Fruit fly (Drosophila melanogaster) whole organism, wandering third instar larva: ENCODE measurements around the gene Diap1.
A peak's percentile ranks its signal among the peaks of the same experiment; 100 is the strongest.

ENCODE experiments used
- Abd-B ChIP-seq: fragments of >200 bp; optimal IDR thresholded peaks from 2 replicates; lab custom pipeline; 2017; ENCODE audit warnings: missing biosample characterization, missing genetic modification characterization
- CG32264 ChIP-seq: fragments of 200-800 bp; sonication (Bioruptor generic); optimal IDR thresholded peaks from 2 replicates; lab custom pipeline; 2016; ENCODE audit warnings: missing biosample characterization, missing genetic modification characterization
- CG9705 ChIP-seq: fragments of 200-800 bp; sonication (Bioruptor generic); optimal IDR thresholded peaks from 2 replicates; lab custom pipeline; 2018; ENCODE audit warnings: missing biosample characterization, mild to moderate bottlenecking, missing genetic modification characterization
- CrebA ChIP-seq: fragments of 200-800 bp; sonication (Bioruptor generic); optimal IDR thresholded peaks from 2 replicates; lab custom pipeline; 2016; ENCODE audit warnings: missing biosample characterization, mild to moderate bottlenecking, missing genetic modification characterization, borderline replicate concordance
- Dfd ChIP-seq: fragments of >200 bp; optimal IDR thresholded peaks from 2 replicates; lab custom pipeline; 2017; ENCODE audit warnings: missing biosample characterization, missing genetic modification characterization
- Dif ChIP-seq: fragments of 200-275, 200-300 bp; sonication (Bioruptor generic); optimal IDR thresholded peaks from 2 replicates; lab custom pipeline; 2018; ENCODE audit warnings: missing biosample characterization, missing genetic modification characterization; ENCODE audit not compliant: partially characterized antibody
- GATAd ChIP-seq: sonication (Bioruptor generic); optimal IDR thresholded peaks from 2 replicates; lab custom pipeline; 2016; ENCODE audit warnings: missing biosample characterization, missing genetic modification characterization
- HLH106 ChIP-seq: fragments of 200-800 bp; optimal IDR thresholded peaks from 3 replicates; lab custom pipeline; 2019; ENCODE audit warnings: missing biosample characterization, mild to moderate bottlenecking, missing genetic modification characterization, moderate library complexity
- Hnf4 ChIP-seq: fragments of 200-800 bp; sonication (Bioruptor generic); optimal IDR thresholded peaks from 2 replicates; lab custom pipeline; 2016; ENCODE audit warnings: missing biosample characterization, mild to moderate bottlenecking, missing genetic modification characterization
- Hr78 ChIP-seq: fragments of >200 bp; optimal IDR thresholded peaks from 2 replicates; lab custom pipeline; 2017; ENCODE audit warnings: missing biosample characterization, missing genetic modification characterization
- Hr83 ChIP-seq: fragments of 200-300 bp; sonication (Bioruptor generic); optimal IDR thresholded peaks from 2 replicates; lab custom pipeline; 2016; ENCODE audit warnings: missing biosample characterization, mild to moderate bottlenecking, missing genetic modification characterization, moderate library complexity; ENCODE audit not compliant: poor library complexity, severe bottlenecking
- Jra ChIP-seq: sonication (Bioruptor generic); optimal IDR thresholded peaks from 2 replicates; lab custom pipeline; 2016; ENCODE audit warnings: missing biosample characterization, missing genetic modification characterization
- Mio ChIP-seq: sonication (Bioruptor generic); optimal IDR thresholded peaks from 2 replicates; lab custom pipeline; 2016; ENCODE audit warnings: missing biosample characterization, missing genetic modification characterization
- Myc ChIP-seq: fragments of >200 bp; optimal IDR thresholded peaks from 2 replicates; lab custom pipeline; 2017
- N ChIP-seq: fragments of >200 bp; optimal IDR thresholded peaks from 2 replicates; lab custom pipeline; 2018; ENCODE audit warnings: missing biosample characterization, missing external identifiers, missing genetic modification characterization
- OdsH ChIP-seq: fragments of 200-800 bp; sonication (Bioruptor generic); optimal IDR thresholded peaks from 2 replicates; lab custom pipeline; 2016; ENCODE audit warnings: missing biosample characterization, mild to moderate bottlenecking, missing genetic modification characterization
- Rel ChIP-seq, 2 experiments: fragments of 200-800 bp; sonication (Bioruptor generic) in 1 of 2; optimal IDR thresholded peaks; 2 replicates in 1 of 2; 3 replicates in 1 of 2; lab custom pipeline; 2016 to 2019; ENCODE audit warnings: mild to moderate bottlenecking in 2 of 2, missing biosample characterization in 2 of 2, missing genetic modification characterization in 2 of 2, moderate library complexity in 1 of 2
- Sp1 ChIP-seq: fragments of 200-800 bp; sonication (Bioruptor generic); optimal IDR thresholded peaks from 3 replicates; lab custom pipeline; 2019; ENCODE audit warnings: missing biosample characterization, mild to moderate bottlenecking, missing genetic modification characterization, moderate library complexity
- Vsx2 ChIP-seq: fragments of 200-300, 225-300 bp; sonication (Bioruptor generic); optimal IDR thresholded peaks from 2 replicates; lab custom pipeline; 2018; ENCODE audit warnings: missing biosample characterization, missing genetic modification characterization; ENCODE audit not compliant: partially characterized antibody
- br ChIP-seq: fragments of 200-800 bp; sonication (Bioruptor generic); optimal IDR thresholded peaks from 2 replicates; lab custom pipeline; 2016; ENCODE audit warnings: missing biosample characterization, missing genetic modification characterization
- brk ChIP-seq: fragments of 200-800 bp; sonication (Bioruptor generic); optimal IDR thresholded peaks from 2 replicates; lab custom pipeline; 2016; ENCODE audit warnings: missing biosample characterization, mild to moderate bottlenecking, missing genetic modification characterization
- dl ChIP-seq, 2 experiments: fragments of 175-275, 200-275 bp in 1 of 2; fragments of 200-275 bp in 1 of 2; sonication (Bioruptor generic); optimal IDR thresholded peaks; lab custom pipeline; 2018; ENCODE audit warnings: mild to moderate bottlenecking in 2 of 2, missing biosample characterization in 2 of 2, missing genetic modification characterization in 2 of 2, moderate library complexity in 2 of 2; ENCODE audit not compliant: partially characterized antibody in 2 of 2, insufficient read depth in 1 of 2
- dmrt93B ChIP-seq: fragments of 200-800 bp; sonication (Bioruptor generic); optimal IDR thresholded peaks from 2 replicates; lab custom pipeline; 2018; ENCODE audit warnings: missing biosample characterization, mild to moderate bottlenecking, missing genetic modification characterization
- dsf ChIP-seq: sonication (Bioruptor generic); optimal IDR thresholded peaks from 2 replicates; lab custom pipeline; 2016; ENCODE audit warnings: missing biosample characterization, missing genetic modification characterization, borderline replicate concordance
- ey ChIP-seq: fragments of 200-800 bp; sonication (Bioruptor generic); optimal IDR thresholded peaks from 2 replicates; lab custom pipeline; 2016; ENCODE audit warnings: missing biosample characterization, missing genetic modification characterization
- foxo ChIP-seq, 2 experiments: fragments of 200-800 bp; sonication (Bioruptor generic); optimal IDR thresholded peaks; 2 replicates in 1 of 2; 3 replicates in 1 of 2; lab custom pipeline; 2016 to 2017; ENCODE audit warnings: missing biosample characterization in 2 of 2, missing genetic modification characterization in 2 of 2
- fru ChIP-seq: fragments of 200-800 bp; sonication (Bioruptor generic); optimal IDR thresholded peaks from 3 replicates; lab custom pipeline; 2016; ENCODE audit warnings: missing biosample characterization, mild to moderate bottlenecking, missing genetic modification characterization
- h ChIP-seq: fragments of 200-800 bp; sonication (Bioruptor generic); optimal IDR thresholded peaks from 3 replicates; lab custom pipeline; 2016; ENCODE audit warnings: missing biosample characterization, mild to moderate bottlenecking, missing genetic modification characterization
- jim ChIP-seq: fragments of 175-275, 200-325 bp; sonication (Bioruptor generic); optimal IDR thresholded peaks from 2 replicates; lab custom pipeline; 2016; ENCODE audit warnings: missing biosample characterization, mild to moderate bottlenecking, missing genetic modification characterization
- lola ChIP-seq: fragments of >200 bp; optimal IDR thresholded peaks from 2 replicates; lab custom pipeline; 2017; ENCODE audit warnings: missing biosample characterization, missing genetic modification characterization
- pan ChIP-seq: fragments of >200 bp; optimal IDR thresholded peaks from 2 replicates; lab custom pipeline; 2017
- psq ChIP-seq: fragments of 200-800 bp; sonication (Bioruptor generic); optimal IDR thresholded peaks from 3 replicates; lab custom pipeline; 2017; ENCODE audit warnings: missing biosample characterization, mild to moderate bottlenecking, missing genetic modification characterization, moderate library complexity
- rgr ChIP-seq: fragments of 200-800 bp; sonication (Bioruptor generic); optimal IDR thresholded peaks from 3 replicates; lab custom pipeline; 2016; ENCODE audit warnings: missing biosample characterization, mild to moderate bottlenecking, missing genetic modification characterization
- sage ChIP-seq: fragments of 200-800 bp; sonication (Bioruptor generic); optimal IDR thresholded peaks from 2 replicates; lab custom pipeline; 2016; ENCODE audit warnings: missing biosample characterization, mild to moderate bottlenecking, missing genetic modification characterization
- sv ChIP-seq: fragments of 200-800 bp; sonication (Bioruptor generic); optimal IDR thresholded peaks from 3 replicates; lab custom pipeline; 2016; ENCODE audit warnings: missing biosample characterization, missing genetic modification characterization
- tai ChIP-seq: sonication (Bioruptor generic); optimal IDR thresholded peaks from 2 replicates; lab custom pipeline; 2016; ENCODE audit warnings: missing biosample characterization, missing genetic modification characterization
- usp ChIP-seq: fragments of >200 bp; optimal IDR thresholded peaks from 2 replicates; lab custom pipeline; 2017; ENCODE audit warnings: missing biosample characterization, missing genetic modification characterization
- woc ChIP-seq: sonication (Bioruptor generic); optimal IDR thresholded peaks from 2 replicates; lab custom pipeline; 2016; ENCODE audit warnings: missing biosample characterization, mild to moderate bottlenecking, missing genetic modification characterization

Diap1 gene

dm6 chr3L:16048086-16048485, 2.7 kb downstream of the Diap1 start:
- no peak for TF ChIP-seq Hr78
- TF ChIP-seq ey (GFP tag; lab: Kevin White, UChicago): peak; percentile 67
- TF ChIP-seq fru (GFP tag; lab: Kevin White, UChicago): peak; percentile 61
- no peak for TF ChIP-seq Abd-B (GFP tag; lab: Kevin White, UChicago)
- no peak for TF ChIP-seq GATAd (GFP tag; lab: Kevin White, UChicago)
- no peak for TF ChIP-seq Jra
- TF ChIP-seq Myc: no peak
- no peak for TF ChIP-seq usp
- TF ChIP-seq dmrt93B (GFP tag; lab: Kevin White, UChicago): peak; percentile 13
- peak; percentile 75 for TF ChIP-seq h (GFP tag; lab: Kevin White, UChicago)
- TF ChIP-seq br (GFP tag; lab: Kevin White, UChicago): peak; percentile 74
- no peak for TF ChIP-seq Dfd (GFP tag; lab: Kevin White, UChicago)
- TF ChIP-seq Mio (GFP tag; lab: Kevin White, UChicago): no peak
- TF ChIP-seq sv: no peak
- TF ChIP-seq lola (GFP tag; lab: Kevin White, UChicago): no peak
- peak; percentile 42 for TF ChIP-seq OdsH (GFP tag; lab: Kevin White, UChicago)
- peak; percentile 16 for TF ChIP-seq woc
- no peak for TF ChIP-seq dl (GFP tag; optimal IDR thresholded peaks at IDR 0.05; lab: Kevin White, UChicago; ENCODE audit: insufficient read depth in 1 of 2, partially characterized antibody in 2 of 2)
- peak; percentile 62 for TF ChIP-seq rgr (GFP tag; lab: Kevin White, UChicago)
- no peak for TF ChIP-seq brk (GFP tag; lab: Kevin White, UChicago)
- no peak for TF ChIP-seq Hr83 (GFP tag; lab: Kevin White, UChicago)
- peak; percentile 60 for TF ChIP-seq Sp1 (GFP tag; lab: Kevin White, UChicago)
- TF ChIP-seq HLH106 (tag; lab: Kevin White, UChicago): peak; percentile 67
- TF ChIP-seq Rel (GFP tag; optimal IDR thresholded peaks at IDR 0.05; lab: Kevin White, UChicago): no peak
- peak; percentile 22 for TF ChIP-seq Rel (tag; optimal IDR thresholded peaks at IDR 0.05; lab: Kevin White, UChicago)
- TF ChIP-seq psq (GFP tag; lab: Kevin White, UChicago): peak; percentile 60
- peak; percentile 41 for TF ChIP-seq CG9705 (GFP tag; lab: Kevin White, UChicago)
- no peak for TF ChIP-seq Vsx2 (GFP tag; lab: Kevin White, UChicago)
- TF ChIP-seq CG32264 (GFP tag; lab: Kevin White, UChicago): peak; percentile 44
- no peak for TF ChIP-seq dsf (GFP tag; lab: Kevin White, UChicago)
- no peak for TF ChIP-seq sage
- peak in 1 of 2 experiments; percentile 75 for TF ChIP-seq foxo (GFP tag; optimal IDR thresholded peaks at IDR 0.05; lab: Kevin White, UChicago)
- no peak for TF ChIP-seq CrebA (GFP tag; lab: Kevin White, UChicago)
- TF ChIP-seq jim (GFP tag; lab: Kevin White, UChicago): no peak
- no peak for TF ChIP-seq N (GFP tag; lab: Kevin White, UChicago)
- no peak for TF ChIP-seq tai (GFP tag; lab: Kevin White, UChicago)
- peak; percentile 54 for TF ChIP-seq Hnf4
- no peak for TF ChIP-seq Dif (GFP tag; lab: Kevin White, UChicago)
- no peak for TF ChIP-seq pan (lab: Kevin White, UChicago)
- TF ChIP-seq, all 38 proteins: peak for 16

dm6 chr3L:16047105-16047504, 3.7 kb downstream of the Diap1 start:
- TF ChIP-seq CrebA (GFP tag; lab: Kevin White, UChicago) (no peak), dl (GFP tag; optimal IDR thresholded peaks at IDR 0.05; lab: Kevin White, UChicago; ENCODE audit: insufficient read depth in 1 of 2, partially characterized antibody in 2 of 2) (peak in 1 of 2 experiments; percentile 32), woc (no peak), Dif (GFP tag; lab: Kevin White, UChicago) (peak; percentile 74)
